Worm (Caenorhabditis elegans) whole organism, mixed stage, embryonic: Measurements from ENCODE around the gene ddb-1.

Experiments used
- elt-3 ChIP-seq: fragments of 150-350 bp; optimal IDR thresholded peaks from 2 replicates; lab custom pipeline; 2014; ENCODE audit warnings: missing biosample characterization, missing genetic modification characterization
- ham-2 ChIP-seq: fragments of 200-800 bp; sonication (Bioruptor generic); optimal IDR thresholded peaks from 2 replicates; lab custom pipeline; 2018; ENCODE audit warnings: mild to moderate bottlenecking, missing genetic modification characterization, missing compliant biosample characterization
- snpc-4 ChIP-seq: fragments of 150-350 bp; optimal IDR thresholded peaks from 2 replicates; lab custom pipeline; 2014; ENCODE audit warnings: missing biosample characterization, missing genetic modification characterization

DNA sequence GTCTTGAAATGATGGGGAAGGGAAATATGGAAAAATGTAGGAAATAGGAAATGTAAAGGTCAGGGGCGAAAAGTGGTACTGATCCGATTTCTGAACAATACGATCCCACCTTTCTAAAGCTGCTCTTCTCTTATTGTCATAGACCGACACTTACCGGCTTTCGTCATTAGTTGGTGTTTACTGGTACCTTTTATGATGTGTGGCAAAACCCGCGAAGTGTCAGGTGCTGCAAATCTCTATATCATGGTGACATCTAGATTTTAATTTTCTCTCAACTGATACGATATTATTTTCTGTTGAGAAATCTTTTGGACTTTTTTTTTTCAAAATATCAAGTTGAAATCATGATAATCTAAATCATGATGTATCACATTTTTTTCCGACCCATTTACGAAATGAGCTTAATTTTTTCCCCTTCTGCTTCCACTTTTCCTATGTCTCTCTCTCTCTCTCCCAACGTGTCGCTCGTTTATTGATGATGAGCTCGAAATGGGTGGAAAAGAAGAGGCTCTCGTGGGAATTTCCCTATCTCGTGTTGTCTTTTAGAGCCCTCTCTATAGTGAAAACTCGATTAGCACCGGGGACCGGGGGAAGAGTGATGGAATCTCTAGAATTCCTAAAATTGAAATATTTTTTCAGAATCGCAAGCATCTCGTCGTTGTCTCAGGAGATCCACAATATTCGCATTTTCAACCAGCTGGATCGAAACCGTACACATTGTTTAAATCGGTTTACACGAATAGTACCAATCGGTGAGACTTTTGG lies 10.5 kb upstream of the ddb-1 start:
- no peak for TF ChIP-seq elt-3 (tag; lab: Kevin White, UChicago)
- no peak for TF ChIP-seq snpc-4 (tag; lab: Kevin White, UChicago)
- TF ChIP-seq ham-2 (GFP tag; lab: Kevin White, UChicago) = no peak
